Fruit fly (Drosophila melanogaster) whole organism, embryonic: Measurements from ENCODE around the gene Fgop2.

Source experiments
- Asciz ChIP-seq: fragments of 200-800 bp; sonication (Bioruptor generic); optimal IDR thresholded peaks from 2 replicates; lab custom pipeline; 2017; ENCODE audit warnings: missing biosample characterization, mild to moderate bottlenecking, missing genetic modification characterization, missing genetic modification reagents
- B-H1 ChIP-seq: fragments of 200-800 bp; sonication (Bioruptor generic); IDR thresholded peaks from 3 replicates; pipeline ENCODE4 v1.3.6; 2022; ENCODE audit warnings: missing biosample characterization, missing genetic modification characterization
- CG10147 ChIP-seq: fragments of 200-800 bp; sonication (Bioruptor generic); optimal IDR thresholded peaks from 2 replicates; lab custom pipeline; 2019; ENCODE audit warnings: missing biosample characterization, mild to moderate bottlenecking, missing genetic modification characterization, moderate library complexity
- CG10366 ChIP-seq: fragments of 200-800 bp; sonication (Bioruptor generic); IDR thresholded peaks from 2 replicates; pipeline ENCODE4 v1.3.6; 2022; ENCODE audit warnings: missing biosample characterization, missing genetic modification characterization
- CG11456 ChIP-seq: fragments of 200-800 bp; sonication (Bioruptor generic); IDR thresholded peaks from 3 replicates; pipeline ENCODE4 v1.3.6; 2022; ENCODE audit warnings: missing biosample characterization, missing genetic modification characterization
- CG11560 ChIP-seq: fragments of 200-800 bp; sonication (Bioruptor generic); IDR thresholded peaks from 3 replicates; pipeline ENCODE4 v1.3.6; 2022; ENCODE audit warnings: missing biosample characterization, missing genetic modification characterization
- CG11723 ChIP-seq: fragments of 200-800 bp; sonication (Bioruptor generic); optimal IDR thresholded peaks from 2 replicates; lab custom pipeline; 2017; ENCODE audit warnings: missing biosample characterization, mild to moderate bottlenecking, missing genetic modification characterization
- CG13894 ChIP-seq: fragments of 200-800 bp; sonication (Bioruptor generic); optimal IDR thresholded peaks from 3 replicates; lab custom pipeline; 2018; ENCODE audit warnings: missing biosample characterization, mild to moderate bottlenecking, missing genetic modification characterization, moderate library complexity
- CG17802 ChIP-seq: fragments of 200-800 bp; sonication (Bioruptor generic); optimal IDR thresholded peaks from 2 replicates; lab custom pipeline; 2018; ENCODE audit warnings: missing biosample characterization, mild to moderate bottlenecking, missing genetic modification characterization, moderate library complexity
- CG17912 ChIP-seq: fragments of 200-800 bp; sonication (Bioruptor generic); optimal IDR thresholded peaks from 2 replicates; lab custom pipeline; 2018; ENCODE audit warnings: missing biosample characterization, mild to moderate bottlenecking, missing genetic modification characterization
- CG30431 ChIP-seq: fragments of 200-800 bp; sonication (Bioruptor generic); optimal IDR thresholded peaks from 2 replicates; lab custom pipeline; 2017; ENCODE audit warnings: missing biosample characterization, missing genetic modification characterization
- CG43689 ChIP-seq: fragments of 200-800 bp; sonication (Bioruptor generic); IDR thresholded peaks from 2 replicates; pipeline ENCODE4 v1.3.6; 2022; ENCODE audit warnings: missing biosample characterization, missing genetic modification characterization
- CG4854 ChIP-seq: fragments of 200-800 bp; sonication (Bioruptor generic); optimal IDR thresholded peaks from 2 replicates; lab custom pipeline; 2016; ENCODE audit warnings: missing biosample characterization, missing genetic modification characterization, inconsistent platforms
- CG6683 ChIP-seq: fragments of 200-800 bp; sonication (Bioruptor generic); optimal IDR thresholded peaks from 2 replicates; lab custom pipeline; 2017; ENCODE audit warnings: missing biosample characterization, mild to moderate bottlenecking, missing genetic modification characterization, missing genetic modification reagents
- CG6791 ChIP-seq: fragments of 200-800 bp; sonication (Bioruptor generic); IDR thresholded peaks from 3 replicates; pipeline ENCODE4 v1.3.6; 2022; ENCODE audit warnings: missing biosample characterization, missing genetic modification characterization; ENCODE audit not compliant: partially characterized antibody
- CG7271 ChIP-seq: fragments of 200-800 bp; sonication (Bioruptor generic); optimal IDR thresholded peaks from 2 replicates; lab custom pipeline; 2018; ENCODE audit warnings: missing biosample characterization, mild to moderate bottlenecking, missing genetic modification characterization, moderate library complexity
- CG7928 ChIP-seq: fragments of 200-800 bp; sonication (Bioruptor generic); optimal IDR thresholded peaks from 2 replicates; lab custom pipeline; 2017; ENCODE audit warnings: missing biosample characterization, mild to moderate bottlenecking, missing genetic modification characterization
- CG9215 ChIP-seq: fragments of 200-800 bp; sonication (Bioruptor generic); IDR thresholded peaks from 2 replicates; pipeline ENCODE4 v1.3.6; 2022; ENCODE audit warnings: missing biosample characterization, missing genetic modification characterization
- CG9727 ChIP-seq: fragments of 200-800 bp; sonication (Bioruptor generic); optimal IDR thresholded peaks from 3 replicates; lab custom pipeline; 2017; ENCODE audit warnings: missing biosample characterization, mild to moderate bottlenecking, missing genetic modification characterization
- CoRest ChIP-seq: fragments of 200-800 bp; sonication (Bioruptor generic); optimal IDR thresholded peaks from 3 replicates; lab custom pipeline; 2018; ENCODE audit warnings: missing biosample characterization, mild to moderate bottlenecking, missing genetic modification characterization, moderate library complexity
- D19A ChIP-seq: fragments of 200-800 bp; optimal IDR thresholded peaks from 3 replicates; lab custom pipeline; 2019; ENCODE audit warnings: missing biosample characterization, mild to moderate bottlenecking, missing genetic modification characterization, moderate library complexity
- Dbx ChIP-seq: fragments of 200-800 bp; sonication (Bioruptor generic); IDR thresholded peaks from 3 replicates; pipeline ENCODE4 v1.3.6; 2022; ENCODE audit warnings: missing biosample characterization, missing genetic modification characterization
- Dip2 ChIP-seq: fragments of 200-800 bp; sonication (Bioruptor generic); IDR thresholded peaks from 2 replicates; pipeline ENCODE4 v1.3.6; 2022; ENCODE audit warnings: missing biosample characterization, missing genetic modification characterization
- Hsf ChIP-seq: fragments of 200-800 bp; sonication (Bioruptor generic); optimal IDR thresholded peaks from 3 replicates; lab custom pipeline; 2016; ENCODE audit warnings: missing biosample characterization, missing genetic modification characterization
- Med ChIP-seq: fragments of 200-800 bp; sonication (Bioruptor generic); peaks from one replicate; lab custom pipeline; 2016; ENCODE audit warnings: missing biosample characterization, missing genetic modification characterization, mild to moderate bottlenecking, inconsistent platforms, moderate library complexity
- NC2β ChIP-seq: fragments of 200-800 bp; sonication (Bioruptor generic); optimal IDR thresholded peaks from 2 replicates; lab custom pipeline; 2016; ENCODE audit warnings: missing biosample characterization, missing genetic modification characterization
- Opbp ChIP-seq: fragments of 200-800 bp; sonication (Bioruptor generic); IDR thresholded peaks from 3 replicates; pipeline ENCODE4 v1.3.6; 2022; ENCODE audit warnings: missing biosample characterization, missing genetic modification characterization; ENCODE audit not compliant: partially characterized antibody
- Sin3A ChIP-seq: fragments of >200 bp; optimal IDR thresholded peaks from 2 replicates; lab custom pipeline; 2018
- Sry-β ChIP-seq: fragments of 200-800 bp; sonication (Bioruptor generic); optimal IDR thresholded peaks from 2 replicates; lab custom pipeline; 2018; ENCODE audit warnings: missing biosample characterization, mild to moderate bottlenecking, missing genetic modification characterization, moderate library complexity
- Taf1 ChIP-seq: fragments of 200-800 bp; sonication (Bioruptor generic); IDR thresholded peaks from 2 replicates; pipeline ENCODE4 v1.3.6; 2022; ENCODE audit warnings: missing biosample characterization, missing genetic modification characterization
- Trl ChIP-seq, 3 experiments: fragments of >200 bp in 2 of 3; fragments of 200-800 bp in 1 of 3; sonication (Bioruptor generic) in 1 of 3; optimal IDR thresholded peaks; 2 replicates in 1 of 3; 3 replicates in 2 of 3; lab custom pipeline; 2016 to 2017; ENCODE audit warnings: missing biosample characterization in 1 of 3, missing genetic modification characterization in 1 of 3
- ab ChIP-seq: fragments of 200-800 bp; sonication (Bioruptor generic); optimal IDR thresholded peaks from 2 replicates; lab custom pipeline; 2016; ENCODE audit warnings: missing biosample characterization, missing genetic modification characterization
- bab2 ChIP-seq: fragments of 200-800 bp; sonication (Bioruptor generic); optimal IDR thresholded peaks from 2 replicates; lab custom pipeline; 2016; ENCODE audit warnings: missing biosample characterization, missing genetic modification characterization
- bowl ChIP-seq: fragments of 200-800 bp; sonication (Bioruptor generic); IDR thresholded peaks from 2 replicates; pipeline ENCODE4 v1.3.6; 2022; ENCODE audit warnings: missing biosample characterization, missing genetic modification characterization
- br ChIP-seq: fragments of >200 bp; optimal IDR thresholded peaks from 2 replicates; lab custom pipeline; 2017
- dan ChIP-seq: fragments of 200-800 bp; sonication (Bioruptor generic); IDR thresholded peaks from 2 replicates; pipeline ENCODE4 v1.3.6; 2022; ENCODE audit warnings: missing biosample characterization, missing genetic modification characterization
- danr ChIP-seq: fragments of 200-800 bp; sonication (Bioruptor generic); IDR thresholded peaks from 2 replicates; pipeline ENCODE4 v1.3.6; 2022; ENCODE audit warnings: missing biosample characterization, missing genetic modification characterization
- gro ChIP-seq: fragments of 200-800 bp; sonication (Bioruptor generic); optimal IDR thresholded peaks from 2 replicates; lab custom pipeline; 2016; ENCODE audit warnings: missing biosample characterization, missing genetic modification characterization
- h ChIP-seq: fragments of >200 bp; optimal IDR thresholded peaks from 2 replicates; lab custom pipeline; 2017
- hb ChIP-seq: fragments of 200-800 bp; sonication (Bioruptor generic); IDR thresholded peaks from 3 replicates; pipeline ENCODE4 v1.3.6; 2022; ENCODE audit warnings: missing biosample characterization, missing genetic modification characterization; ENCODE audit not compliant: partially characterized antibody
- insv ChIP-seq, 2 experiments: fragments of 200-800 bp; sonication (Bioruptor generic); optimal IDR thresholded peaks; 3 replicates each; lab custom pipeline; 2016 to 2018; ENCODE audit warnings: missing biosample characterization in 2 of 2, missing genetic modification characterization in 2 of 2
- knrl ChIP-seq: fragments of 200-800 bp; sonication (Bioruptor generic); IDR thresholded peaks from 3 replicates; pipeline ENCODE4 v1.3.6; 2022; ENCODE audit warnings: missing biosample characterization, missing genetic modification characterization; ENCODE audit not compliant: partially characterized antibody
- nmo ChIP-seq: fragments of 200-800 bp; sonication (Bioruptor generic); optimal IDR thresholded peaks from 2 replicates; lab custom pipeline; 2018; ENCODE audit warnings: missing biosample characterization, mild to moderate bottlenecking, missing genetic modification characterization, moderate library complexity
- odd ChIP-seq: fragments of 200-800 bp; sonication (Bioruptor generic); optimal IDR thresholded peaks from 2 replicates; lab custom pipeline; 2017; ENCODE audit warnings: missing biosample characterization, mild to moderate bottlenecking, missing genetic modification characterization
- onecut ChIP-seq: fragments of 200-800 bp; sonication (Bioruptor generic); IDR thresholded peaks from 2 replicates; pipeline ENCODE4 v1.3.6; 2022; ENCODE audit warnings: missing biosample characterization, missing genetic modification characterization
- peb ChIP-seq: fragments of 200-800 bp; sonication (Bioruptor generic); IDR thresholded peaks from 2 replicates; pipeline ENCODE4 v1.3.6; 2022; ENCODE audit warnings: missing biosample characterization, missing genetic modification characterization
- sens ChIP-seq: fragments of 200-800 bp; sonication (Bioruptor generic); peaks from one replicate; lab custom pipeline; 2016; ENCODE audit warnings: missing biosample characterization, missing genetic modification characterization
- sens-2 ChIP-seq: fragments of 200-800 bp; sonication (Bioruptor generic); IDR thresholded peaks from 2 replicates; pipeline ENCODE4 v1.3.6; 2022; ENCODE audit warnings: missing biosample characterization, missing genetic modification characterization
- sim ChIP-seq: fragments of 200-800 bp; sonication (Bioruptor generic); IDR thresholded peaks from 2 replicates; pipeline ENCODE4 v1.3.6; 2022; ENCODE audit warnings: missing biosample characterization, missing genetic modification characterization
- ssp ChIP-seq: fragments of 200-800 bp; sonication (Bioruptor generic); IDR thresholded peaks from 2 replicates; pipeline ENCODE4 v1.3.6; 2022; ENCODE audit warnings: missing biosample characterization, missing genetic modification characterization
- stc ChIP-seq: fragments of 200-800 bp; sonication (Bioruptor generic); IDR thresholded peaks from 2 replicates; pipeline ENCODE4 v1.3.6; 2022; ENCODE audit warnings: missing biosample characterization, missing genetic modification characterization
- usp ChIP-seq: fragments of >200 bp; optimal IDR thresholded peaks from 2 replicates; lab custom pipeline; 2017; ENCODE audit warnings: missing biosample characterization, missing genetic modification characterization
- zfh2 ChIP-seq: fragments of 200-800 bp; sonication (Bioruptor generic); optimal IDR thresholded peaks from 2 replicates; lab custom pipeline; 2016; ENCODE audit warnings: missing biosample characterization, missing genetic modification characterization

Fgop2 gene

dm6 chr2L:6907761-6908160 is 37.3 kb downstream of the Fgop2 start, which contains the start of the genes Polr1F and Rat1 (continued):
- TF ChIP-seq CG10147 (GFP tag; lab: Kevin White, UChicago) (no peak), CG11560 (tag; lab: Robert Waterston, UW) (no peak), CG17912 (GFP tag; lab: Kevin White, UChicago) (no peak), usp (GFP tag; lab: Kevin White, UChicago) (no peak), danr (no peak), CG6791 (GFP tag; lab: Robert Waterston, UW) (no peak), CG11723 (GFP tag; lab: Kevin White, UChicago) (no peak), CG10366 (GFP tag; lab: Robert Waterston, UW) (no peak), CoRest (tag; lab: Kevin White, UChicago) (peak; percentile 32), CG6683 (GFP tag; lab: Kevin White, UChicago) (no peak), CG13894 (tag; lab: Kevin White, UChicago) (no peak), h (lab: Kevin White, UChicago) (no peak), peb (GFP tag; lab: Robert Waterston, UW) (no peak), CG9727 (GFP tag; lab: Kevin White, UChicago) (peak; percentile 19), D19A (tag; lab: Kevin White, UChicago) (no peak), Trl (optimal IDR thresholded peaks at IDR 0.05; lab: Kevin White, UChicago) (no peak), Trl (GFP tag; optimal IDR thresholded peaks at IDR 0.05; lab: Kevin White, UChicago) (peak; percentile 30), br (lab: Kevin White, UChicago) (no peak), bowl (GFP tag; lab: Robert Waterston, UW) (no peak), onecut (no peak), hb (GFP tag; lab: Robert Waterston, UW) (no peak), Sry-β (GFP tag; lab: Kevin White, UChicago) (peak; percentile 94), sens-2 (GFP tag; lab: Robert Waterston, UW) (no peak), NC2β (GFP tag; lab: Kevin White, UChicago) (no peak), Med (GFP tag; lab: Kevin White, UChicago) (peak; percentile 64), sim (GFP tag; lab: Robert Waterston, UW) (no peak), CG9215 (GFP tag; lab: Robert Waterston, UW) (no peak), Dip2 (GFP tag; lab: Robert Waterston, UW) (no peak), sens (GFP tag; lab: Kevin White, UChicago) (peak; percentile 93), gro (GFP tag; lab: Kevin White, UChicago) (peak; percentile 30), knrl (GFP tag; lab: Robert Waterston, UW) (peak; percentile 20; the same call in 1 of the 3 replicates), CG11456 (GFP tag; lab: Robert Waterston, UW) (no peak), ssp (no peak), CG7271 (tag; lab: Kevin White, UChicago) (no peak), Asciz (GFP tag; lab: Kevin White, UChicago) (no peak), CG30431 (GFP tag; lab: Kevin White, UChicago) (no peak), CG7928 (GFP tag; lab: Kevin White, UChicago) (no peak), Sin3A (lab: Kevin White, UChicago) (peak; percentile 71), nmo (GFP tag; lab: Kevin White, UChicago) (peak; percentile 58), ab (GFP tag; lab: Kevin White, UChicago) (no peak), Dbx (GFP tag; lab: Robert Waterston, UW) (no peak), bab2 (no peak), Opbp (GFP tag; lab: Robert Waterston, UW) (no peak), dan (no peak), B-H1 (GFP tag; lab: Robert Waterston, UW) (no peak), Taf1 (GFP tag; lab: Robert Waterston, UW) (no peak), stc (GFP tag; lab: Robert Waterston, UW) (no peak), odd (GFP tag; lab: Kevin White, UChicago) (no peak), CG4854 (GFP tag; lab: Kevin White, UChicago) (no peak), CG43689 (no peak), insv (GFP tag; optimal IDR thresholded peaks at IDR 0.05; lab: Kevin White, UChicago) (no peak), Hsf (GFP tag; lab: Kevin White, UChicago) (peak; percentile 19), zfh2 (GFP tag; lab: Kevin White, UChicago) (peak; percentile 35), CG17802 (tag; lab: Kevin White, UChicago) (no peak)
